Worm (Caenorhabditis elegans): ENCODE data around the gene nhr-219.

The nhr-219 gene

DNA sequence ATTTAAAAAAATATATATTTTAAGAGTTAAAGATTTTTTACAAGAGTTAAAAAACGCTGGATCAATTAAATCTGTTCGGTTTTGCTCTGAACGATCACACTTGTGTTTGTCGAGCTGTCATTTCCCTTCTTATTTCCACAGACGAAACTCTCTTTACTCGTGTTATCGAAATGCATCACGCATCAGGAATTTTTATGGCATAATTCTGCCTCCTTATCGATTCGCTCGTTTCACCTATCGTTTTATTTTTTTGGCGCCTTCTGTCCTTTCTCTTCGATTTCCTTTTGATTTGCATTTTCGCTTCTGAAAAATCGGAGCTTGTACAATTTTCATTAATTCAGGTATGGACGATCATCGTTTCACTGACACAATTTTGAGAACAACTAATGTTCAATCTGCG is 17.6 kb downstream of the nhr-219 start:
- TF ChIP-seq ceh-16 (tag; optimal IDR thresholded peaks at IDR 0.05) (no peak), nfya-1 (tag; optimal IDR thresholded peaks at IDR 0.05; ENCODE audit: insufficient read depth) (no peak), nhr-12 (tag; optimal IDR thresholded peaks at IDR 0.05) (no peak), elt-2 (tag; optimal IDR thresholded peaks at IDR 0.05) (peak; percentile 44), elt-3 (tag; optimal IDR thresholded peaks at IDR 0.05) (no peak), snpc-4 (tag; optimal IDR thresholded peaks at IDR 0.05) (no peak), ceh-28 (tag; optimal IDR thresholded peaks at IDR 0.05) (no peak), nhr-237 (tag; optimal IDR thresholded peaks at IDR 0.05) (no peak)

DNA sequence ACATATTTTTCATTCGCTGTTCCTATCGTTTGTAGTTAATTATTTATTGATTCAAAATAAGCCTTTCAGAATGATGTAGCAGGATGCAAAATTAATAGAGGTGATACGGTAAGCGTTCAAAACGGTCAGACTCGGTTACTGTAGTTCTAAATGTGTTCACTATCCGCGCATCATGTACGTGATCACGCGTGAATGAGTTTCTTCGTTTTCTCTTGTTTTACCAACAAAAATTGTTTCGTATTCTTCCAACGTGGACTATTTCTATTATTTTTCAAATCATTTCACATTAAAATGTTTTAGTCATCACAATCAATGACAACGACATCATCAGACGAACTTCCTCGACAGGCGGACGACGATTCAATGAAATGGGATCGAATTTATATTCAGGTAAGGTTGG is 18.5 kb downstream of the nhr-219 start, which contains the start of gene gck-1:
gck-1 (plus strand) TSS at position 301 of the 400 bp plus-strand sequence.
- TF ChIP-seq unc-39 (tag; optimal IDR thresholded peaks at IDR 0.05) (no peak), ceh-82 (tag; optimal IDR thresholded peaks at IDR 0.05) (no peak), eor-1 (tag; optimal IDR thresholded peaks at IDR 0.05) (no peak), jun-1 (tag; optimal IDR thresholded peaks at IDR 0.05) (no peak), ztf-4 (tag; optimal IDR thresholded peaks at IDR 0.05) (no peak), mml-1 (tag; optimal IDR thresholded peaks at IDR 0.05) (no peak), pha-4 (tag; optimal IDR thresholded peaks at IDR 0.05) (no peak), nhr-12 (tag; optimal IDR thresholded peaks at IDR 0.05) (no peak), sea-2 (GFP tag; optimal IDR thresholded peaks at IDR 0.05) (no peak), fos-1 (tag; optimal IDR thresholded peaks at IDR 0.05) (no peak), nhr-25 (tag; optimal IDR thresholded peaks at IDR 0.05) (no peak), lin-15B (tag; optimal IDR thresholded peaks at IDR 0.05) (no peak), lin-39 (tag; optimal IDR thresholded peaks at IDR 0.05) (no peak), elt-1 (tag; optimal IDR thresholded peaks at IDR 0.05) (no peak), nfya-1 (tag; optimal IDR thresholded peaks at IDR 0.05; ENCODE audit: insufficient read depth) (no peak)

DNA sequence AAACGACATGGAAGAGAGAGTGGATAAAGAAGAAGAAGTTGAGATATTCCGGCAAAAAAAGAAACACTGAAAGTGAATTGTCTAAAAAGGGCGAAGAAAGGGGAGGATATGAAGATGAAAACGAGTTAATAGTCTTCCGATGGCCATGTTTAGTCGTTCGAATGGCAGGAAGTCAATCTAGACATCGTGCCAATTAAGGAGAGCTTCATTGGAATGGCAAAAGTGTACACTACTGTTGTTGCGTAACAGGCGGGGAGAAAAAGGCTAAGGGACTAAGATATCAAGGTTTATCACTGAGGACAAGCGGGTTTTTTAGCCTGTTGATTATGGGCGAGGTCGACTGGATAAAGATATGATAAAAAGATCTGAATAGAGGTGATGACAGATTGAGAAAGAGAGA is 19.8 kb downstream of the nhr-219 start:
- TF ChIP-seq nhr-11 (tag; optimal IDR thresholded peaks at IDR 0.05) (no peak), nhr-25 (tag; optimal IDR thresholded peaks at IDR 0.05) (peak; percentile 12)

DNA sequence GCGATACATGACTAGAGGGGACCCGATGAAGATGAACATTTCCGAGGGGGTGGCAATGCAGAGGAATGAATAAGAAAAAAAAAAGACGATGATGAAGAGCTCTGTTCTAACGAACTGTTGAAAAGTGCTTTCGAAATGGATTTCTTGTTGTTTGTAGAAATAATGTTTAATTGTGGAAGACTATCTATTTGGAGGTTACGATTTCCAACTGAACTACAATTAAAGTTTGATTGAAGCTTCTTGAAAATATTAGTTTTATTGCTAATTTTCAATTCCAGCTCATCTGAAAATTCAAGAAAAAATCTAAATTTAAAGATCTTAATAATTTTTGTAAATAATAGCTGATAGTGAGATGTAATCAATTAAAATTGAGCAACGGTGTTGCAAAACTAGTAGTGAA is 21.5 kb downstream of the nhr-219 start:
- TF ChIP-seq ztf-11 (tag; optimal IDR thresholded peaks at IDR 0.05) (no peak), fkh-2 (tag; optimal IDR thresholded peaks at IDR 0.05) (no peak), skn-1 (tag; optimal IDR thresholded peaks at IDR 0.05) (no peak), nhr-12 (tag; optimal IDR thresholded peaks at IDR 0.05) (no peak), elt-3 (tag; optimal IDR thresholded peaks at IDR 0.05) (no peak), tbx-2 (tag; optimal IDR thresholded peaks at IDR 0.05) (no peak), ZK546.5 (tag; optimal IDR thresholded peaks at IDR 0.05) (no peak), fos-1 (tag; optimal IDR thresholded peaks at IDR 0.05) (no peak), lin-39 (tag; optimal IDR thresholded peaks at IDR 0.05) (no peak), jun-1 (tag; optimal IDR thresholded peaks at IDR 0.05) (no peak), ceh-16 (tag; optimal IDR thresholded peaks at IDR 0.05) (no peak), pha-4 (tag; optimal IDR thresholded peaks at IDR 0.05) (no peak), egl-27 (tag; optimal IDR thresholded peaks at IDR 0.05) (no peak), egl-5 (tag; optimal IDR thresholded peaks at IDR 0.05) (no peak), snpc-4 (tag; optimal IDR thresholded peaks at IDR 0.05) (no peak), nhr-77 (tag; optimal IDR thresholded peaks at IDR 0.05) (no peak), nhr-23 (tag; optimal IDR thresholded peaks at IDR 0.05) (no peak)

DNA sequence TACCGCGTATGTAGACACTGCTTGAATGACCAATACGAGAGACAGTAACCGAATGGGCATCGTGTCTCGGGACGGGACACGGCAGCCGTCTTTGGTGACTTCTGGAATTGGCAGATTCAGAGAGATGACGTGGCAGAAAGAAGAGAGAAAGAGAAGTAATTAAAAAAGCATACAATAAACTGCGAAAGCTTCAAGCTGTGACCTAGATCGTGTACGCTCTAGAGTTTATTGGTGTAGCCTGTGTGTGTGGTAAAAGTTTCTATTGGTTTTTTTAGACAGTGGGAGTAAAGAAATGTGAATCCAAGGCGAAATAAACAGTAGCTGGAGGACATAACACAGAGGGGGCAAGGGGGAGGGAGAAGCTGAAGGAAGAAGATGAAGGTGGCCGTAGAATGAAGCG is 22.0 kb downstream of the nhr-219 start, which contains the start of gene T19A5.3:
T19A5.3 (minus strand) TSS at position 101 of the 400 bp plus-strand sequence.
- TF ChIP-seq nhr-43 (tag; optimal IDR thresholded peaks at IDR 0.05; ENCODE audit: poor library complexity, severe bottlenecking) (no peak), lsy-12 (tag; optimal IDR thresholded peaks at IDR 0.05) (no peak), nhr-23 (tag; optimal IDR thresholded peaks at IDR 0.05) (no peak)

DNA sequence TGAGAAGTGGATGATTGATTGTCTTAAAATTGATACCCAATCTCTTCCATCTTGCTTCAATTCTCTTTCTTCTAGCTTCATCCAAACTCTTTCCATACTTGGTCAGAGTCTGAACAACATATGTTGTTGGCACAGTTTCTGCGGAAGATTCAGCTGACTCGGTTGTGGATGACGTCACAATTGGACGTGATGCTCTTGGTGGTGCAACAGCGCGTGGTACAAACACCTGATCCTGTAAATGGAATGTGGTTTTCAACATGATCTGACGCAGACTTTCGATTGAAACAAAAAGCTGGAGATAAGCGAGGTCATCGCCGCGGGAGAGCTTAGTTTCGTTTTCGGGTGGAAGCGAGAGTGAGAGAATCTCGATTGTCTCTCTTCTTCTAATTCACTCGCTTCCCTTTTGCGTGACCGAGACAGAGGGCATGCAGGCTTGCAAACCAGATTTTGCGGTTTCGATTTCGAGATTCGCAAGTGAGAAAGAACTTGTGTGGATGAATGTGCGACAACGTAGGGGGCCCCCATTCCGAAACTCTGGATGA is 23.5 kb downstream of the nhr-219 start:
- TF ChIP-seq unc-39 (tag; optimal IDR thresholded peaks at IDR 0.05) = no peak
- peak; percentile 47 for TF ChIP-seq nhr-23 (tag; optimal IDR thresholded peaks at IDR 0.05)

All from whole organism, L3 larva.